Fruit fly (Drosophila melanogaster): ENCODE measurements around the gene cas.

- TF ChIP-seq Crg-1 (GFP tag; optimal IDR thresholded peaks at IDR 0.05) (no peak), cic (GFP tag; optimal IDR thresholded peaks at IDR 0.05) (no peak)
These were observed 23.4 kb downstream of the cas start, which contains the start of gene CG2104 for dm6 chr3R:5693186-5693585.
